Fruit fly (Drosophila melanogaster): ENCODE results near the gene GC1.

The GC1 gene

dm6 chr3R:11947079-11947869 lies 20.2 kb upstream of the GC1 start (continued):
- no peak for TF ChIP-seq CG2120 (GFP tag; optimal IDR thresholded peaks at IDR 0.05)
- TF ChIP-seq Dref (GFP tag; IDR thresholded peaks at IDR 0.05) = no peak
- no peak for TF ChIP-seq Meics (GFP tag; optimal IDR thresholded peaks at IDR 0.05)
- TF ChIP-seq cas (GFP tag; IDR thresholded peaks at IDR 0.05) = no peak
- TF ChIP-seq CG11093 (GFP tag; IDR thresholded peaks at IDR 0.05) = no peak
- no peak for TF ChIP-seq Fer1 (GFP tag; optimal IDR thresholded peaks at IDR 0.05)
- TF ChIP-seq E2f2 (GFP tag; IDR thresholded peaks at IDR 0.05) = peak; percentile 7; the same call in 1 of the 2 replicates
- TF ChIP-seq CG13624 (GFP tag; optimal IDR thresholded peaks at IDR 0.05) = no peak
- no peak for TF ChIP-seq NK7.1 (GFP tag; optimal IDR thresholded peaks at IDR 0.05)
- peak; percentile 52; the same call in 1 of the 2 replicates for TF ChIP-seq CG14441 (GFP tag; IDR thresholded peaks at IDR 0.05)
- peak; percentile 46; the same call in 1 of the 2 replicates for TF ChIP-seq Drgx (GFP tag; IDR thresholded peaks at IDR 0.05)
- TF ChIP-seq CG11560 (tag; IDR thresholded peaks at IDR 0.05) = no peak
- TF ChIP-seq gt (GFP tag; IDR thresholded peaks at IDR 0.05) = no peak
- no peak for TF ChIP-seq CG11695 (GFP tag; IDR thresholded peaks at IDR 0.05)
- no peak for TF ChIP-seq CG18764 (GFP tag; optimal IDR thresholded peaks at IDR 0.05)
- TF ChIP-seq BtbVII (GFP tag; optimal IDR thresholded peaks at IDR 0.05) = no peak
- TF ChIP-seq HHEX (GFP tag; optimal IDR thresholded peaks at IDR 0.05) = no peak
- no peak for TF ChIP-seq Spps (tag; optimal IDR thresholded peaks at IDR 0.05)
- TF ChIP-seq Lpt (GFP tag; optimal IDR thresholded peaks at IDR 0.05) = no peak
- TF ChIP-seq Lhr (GFP tag; optimal IDR thresholded peaks at IDR 0.05) = no peak
- TF ChIP-seq CG7963 (GFP tag; IDR thresholded peaks at IDR 0.05; ENCODE audit: partially characterized antibody) = no peak
- no peak for TF ChIP-seq cad (GFP tag; optimal IDR thresholded peaks at IDR 0.05)
- no peak for TF ChIP-seq vfl (GFP tag; optimal IDR thresholded peaks at IDR 0.05)
- no peak for TF ChIP-seq CG18476 (GFP tag; optimal IDR thresholded peaks at IDR 0.05)
- peak; percentile 27; the same call in 1 of the 4 replicates for TF ChIP-seq Gug (GFP tag; IDR thresholded peaks at IDR 0.05)
- no peak for TF ChIP-seq Pdp1 (GFP tag; optimal IDR thresholded peaks at IDR 0.05)
- no peak for TF ChIP-seq ERR (GFP tag; optimal IDR thresholded peaks at IDR 0.05)
- no peak for TF ChIP-seq CG31224 (GFP tag; IDR thresholded peaks at IDR 0.05)
- no peak for TF ChIP-seq hkb (optimal IDR thresholded peaks at IDR 0.05)
- TF ChIP-seq hkb (GFP tag; IDR thresholded peaks at IDR 0.05) = 0 out of 2 replicates have a peak, but pooled peaks have one; percentile 11
- TF ChIP-seq CG17328 (GFP tag; IDR thresholded peaks at IDR 0.05) = no peak
- no peak for TF ChIP-seq CG31365 (tag; optimal IDR thresholded peaks at IDR 0.05)
- TF ChIP-seq bbx (GFP tag; IDR thresholded peaks at IDR 0.05; ENCODE audit: partially characterized antibody) = no peak
- no peak for TF ChIP-seq schlank (tag; optimal IDR thresholded peaks at IDR 0.05)
- no peak for TF ChIP-seq danr (GFP tag; IDR thresholded peaks at IDR 0.05)
- TF ChIP-seq MTF-1 (GFP tag; optimal IDR thresholded peaks at IDR 0.05; ENCODE audit: borderline replicate concordance) = no peak
- TF ChIP-seq CG33557 (GFP tag; optimal IDR thresholded peaks at IDR 0.05) = no peak
- TF ChIP-seq C15 (GFP tag; IDR thresholded peaks at IDR 0.05) = 0 out of 3 replicates have a peak, but pooled peaks have one; percentile 5
- no peak for TF ChIP-seq CG3407 (GFP tag; optimal IDR thresholded peaks at IDR 0.05)
- no peak for TF ChIP-seq CG10321 (GFP tag; IDR thresholded peaks at IDR 0.05)
- no peak for TF ChIP-seq MESR4 (GFP tag; optimal IDR thresholded peaks at IDR 0.05)
- no peak for TF ChIP-seq abd-A (tag; optimal IDR thresholded peaks at IDR 0.05)
- no peak for TF ChIP-seq CG15514 (GFP tag; optimal IDR thresholded peaks at IDR 0.05)
- TF ChIP-seq CG10543 (GFP tag; optimal IDR thresholded peaks at IDR 0.05) = no peak
- TF ChIP-seq gsb-n (tag; optimal IDR thresholded peaks at IDR 0.05) = no peak
- TF ChIP-seq vvl (GFP tag; IDR thresholded peaks at IDR 0.05) = peak; percentile 47; the same call in 1 of the 2 replicates
- peak; percentile 27 for TF ChIP-seq unpg (GFP tag; optimal IDR thresholded peaks at IDR 0.05)
- no peak for TF ChIP-seq sima (GFP tag; optimal IDR thresholded peaks at IDR 0.05)
- TF ChIP-seq Chrac-16 (GFP tag; optimal IDR thresholded peaks at IDR 0.05) = no peak
- no peak for TF ChIP-seq otp (GFP tag; IDR thresholded peaks at IDR 0.05)
